Worm (Caenorhabditis elegans) whole organism, mixed stage, embryonic: ENCODE data around the gene str-130.
A peak's percentile ranks its signal among the peaks of the same experiment; 100 is the strongest.

Source experiments
- blmp-1 ChIP-seq: fragments of 150-350 bp; optimal IDR thresholded peaks from 2 replicates; lab custom pipeline; 2014; ENCODE audit warnings: missing biosample characterization, missing genetic modification characterization
- ceh-83 ChIP-seq: fragments of 200-800 bp; sonication (Bioruptor generic); optimal IDR thresholded peaks from 2 replicates; lab custom pipeline; 2018; ENCODE audit warnings: mild to moderate bottlenecking, missing genetic modification characterization, missing compliant biosample characterization
- lin-13 ChIP-seq: fragments of 150-350 bp; optimal IDR thresholded peaks from 2 replicates; lab custom pipeline; 2014; ENCODE audit warnings: missing biosample characterization, missing genetic modification characterization
- mls-2 ChIP-seq: sonication (generic microtip); optimal IDR thresholded peaks from 2 replicates; lab custom pipeline; 2016; ENCODE audit warnings: mild to moderate bottlenecking, missing genetic modification characterization, moderate library complexity, missing compliant biosample characterization
- nhr-12 ChIP-seq: fragments of 150-350 bp; optimal IDR thresholded peaks from 2 replicates; lab custom pipeline; 2014; ENCODE audit warnings: missing biosample characterization, missing genetic modification characterization
- nhr-28 ChIP-seq: fragments of 150-350 bp; optimal IDR thresholded peaks from 2 replicates; lab custom pipeline; 2014; ENCODE audit warnings: missing biosample characterization, missing genetic modification characterization
- pha-4 ChIP-seq: fragments of 150-350 bp; optimal IDR thresholded peaks from 2 replicates; lab custom pipeline; 2018; ENCODE audit warnings: missing biosample characterization, missing genetic modification reagents, missing genetic modification characterization
- sem-2 ChIP-seq: fragments of 200-800 bp; sonication (Bioruptor generic); optimal IDR thresholded peaks from 2 replicates; lab custom pipeline; 2018; ENCODE audit warnings: mild to moderate bottlenecking, missing genetic modification characterization, missing compliant biosample characterization
- unc-39 ChIP-seq: fragments of 150-350 bp; optimal IDR thresholded peaks from 2 replicates; lab custom pipeline; 2014; ENCODE audit warnings: missing biosample characterization, missing genetic modification characterization
- unc-62 ChIP-seq: fragments of 150-350 bp; optimal IDR thresholded peaks from 2 replicates; lab custom pipeline; 2014; ENCODE audit warnings: missing biosample characterization, missing genetic modification reagents, missing genetic modification characterization
- ztf-11 ChIP-seq: fragments of 150-350 bp; optimal IDR thresholded peaks from 2 replicates; lab custom pipeline; 2014; ENCODE audit warnings: missing biosample characterization, missing genetic modification characterization

DNA sequence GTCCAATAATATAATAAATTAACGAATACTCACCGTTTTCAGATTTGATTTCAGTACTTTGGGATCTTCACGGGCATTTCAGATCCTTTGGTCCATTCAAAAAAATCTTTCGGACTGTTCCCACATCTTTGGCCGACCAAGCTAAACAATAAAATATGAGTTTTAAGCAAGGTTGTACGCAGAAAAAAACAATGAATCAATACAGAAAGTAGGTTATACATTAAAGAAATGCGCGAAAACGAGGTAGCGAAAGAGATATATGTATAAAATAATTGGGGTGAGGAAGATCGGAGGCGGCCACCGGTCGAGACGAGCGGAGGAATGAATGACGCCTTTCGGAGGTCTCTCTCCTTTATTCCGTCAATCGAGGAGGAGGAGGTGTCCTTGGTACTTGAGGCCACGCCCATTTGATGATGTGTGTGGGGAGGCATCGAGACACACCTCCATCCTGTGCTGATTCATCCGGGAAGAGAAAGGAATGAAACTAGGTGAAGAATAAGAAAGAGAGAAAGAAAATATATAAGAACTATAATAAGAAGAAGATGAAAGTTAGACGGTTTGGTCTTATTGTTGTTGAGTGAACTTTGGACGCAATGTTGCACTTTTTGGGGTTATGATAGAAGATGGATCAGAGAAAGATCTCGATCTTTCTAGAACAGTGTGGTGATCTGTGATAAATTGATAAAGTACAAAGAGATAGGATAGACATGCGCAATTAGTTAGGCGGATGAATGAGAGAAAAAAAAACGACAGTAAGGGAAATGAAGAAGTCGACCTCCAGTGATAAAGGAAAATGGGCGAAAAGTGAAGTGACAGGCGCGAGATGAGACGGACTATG, 50.0 kb downstream of the str-130 start:
- TF ChIP-seq unc-39 (tag; lab: Kevin White, UChicago) (no peak), nhr-12 (tag; lab: Kevin White, UChicago) (no peak), lin-13 (tag; lab: Kevin White, UChicago) (no peak), pha-4 (tag; lab: Kevin White, UChicago) (no peak), unc-62 (GFP tag; lab: Kevin White, UChicago) (peak; percentile 43), mls-2 (tag; lab: Kevin White, UChicago) (no peak), blmp-1 (peak; percentile 70), nhr-28 (tag; lab: Kevin White, UChicago) (no peak), ztf-11 (tag; lab: Kevin White, UChicago) (no peak), ceh-83 (GFP tag; lab: Kevin White, UChicago) (no peak), sem-2 (GFP tag; lab: Kevin White, UChicago) (no peak)
